Worm (Caenorhabditis elegans): ENCODE results near the gene F13H10.8.

F13H10.8 gene

ce11 chrIV:11037118-11037719 is 16.9 kb downstream of the F13H10.8 start:
- TF ChIP-seq nhr-25 (tag; optimal IDR thresholded peaks at IDR 0.05) (no peak), nhr-77 (tag; optimal IDR thresholded peaks at IDR 0.05) (peak; percentile 26), elt-2 (tag; optimal IDR thresholded peaks at IDR 0.05) (peak; percentile 69), pqm-1 (tag; optimal IDR thresholded peaks at IDR 0.05) (peak; percentile 45), lin-39 (tag; optimal IDR thresholded peaks at IDR 0.05) (no peak)

ce11 chrIV:11038218-11038617 is 17.9 kb downstream of the F13H10.8 start:
- TF ChIP-seq fkh-10 (GFP tag; optimal IDR thresholded peaks at IDR 0.05) (no peak), eor-1 (tag; optimal IDR thresholded peaks at IDR 0.05) (no peak), mdl-1 (tag; optimal IDR thresholded peaks at IDR 0.05) (no peak), pqm-1 (tag; optimal IDR thresholded peaks at IDR 0.05) (no peak), nhr-43 (tag; optimal IDR thresholded peaks at IDR 0.05; ENCODE audit: poor library complexity, severe bottlenecking) (no peak), jun-1 (tag; optimal IDR thresholded peaks at IDR 0.05) (no peak), ceh-28 (tag; optimal IDR thresholded peaks at IDR 0.05) (no peak), nhr-28 (tag; optimal IDR thresholded peaks at IDR 0.05) (no peak), unc-39 (tag; optimal IDR thresholded peaks at IDR 0.05) (no peak), nhr-77 (tag; optimal IDR thresholded peaks at IDR 0.05) (no peak), nhr-11 (tag; optimal IDR thresholded peaks at IDR 0.05) (no peak), mml-1 (tag; optimal IDR thresholded peaks at IDR 0.05) (no peak), pha-4 (tag; optimal IDR thresholded peaks at IDR 0.05) (no peak), sea-2 (GFP tag; optimal IDR thresholded peaks at IDR 0.05) (no peak), lsy-12 (tag; optimal IDR thresholded peaks at IDR 0.05) (no peak), daf-12 (tag; optimal IDR thresholded peaks at IDR 0.05) (no peak), unc-62 (GFP tag; optimal IDR thresholded peaks at IDR 0.05) (no peak)

ce11 chrIV:11038618-11038664 is 18.1 kb downstream of the F13H10.8 start, which contains the start of gene kdin-1:
TSS of gene kdin-1 (plus strand) at chrIV:11038655.
- no peak for TF ChIP-seq daf-12 (tag; optimal IDR thresholded peaks at IDR 0.05)
- TF ChIP-seq nhr-237 (tag; optimal IDR thresholded peaks at IDR 0.05): no peak
- TF ChIP-seq egl-27 (tag; optimal IDR thresholded peaks at IDR 0.05): no peak
- no peak for TF ChIP-seq hmg-11 (tag; optimal IDR thresholded peaks at IDR 0.05)
- no peak for TF ChIP-seq nhr-12 (tag; optimal IDR thresholded peaks at IDR 0.05)
- TF ChIP-seq nhr-28 (tag; optimal IDR thresholded peaks at IDR 0.05): no peak
- no peak for TF ChIP-seq tbx-2 (tag; optimal IDR thresholded peaks at IDR 0.05)

- TF ChIP-seq hmg-11 (tag; optimal IDR thresholded peaks at IDR 0.05) (peak; percentile 55), nhr-43 (tag; optimal IDR thresholded peaks at IDR 0.05; ENCODE audit: poor library complexity, severe bottlenecking) (no peak), pha-4 (tag; optimal IDR thresholded peaks at IDR 0.05) (peak; percentile 20), nfya-1 (tag; optimal IDR thresholded peaks at IDR 0.05; ENCODE audit: insufficient read depth) (peak; percentile 28), egl-5 (tag; optimal IDR thresholded peaks at IDR 0.05) (no peak), ZK546.5 (tag; optimal IDR thresholded peaks at IDR 0.05) (no peak), snpc-4 (tag; optimal IDR thresholded peaks at IDR 0.05) (peak; percentile 50)
These were observed 18.3 kb downstream of the F13H10.8 start for ce11 chrIV:11038665-11039064.

ce11 chrIV:11044377-11044776 is 24.1 kb downstream of the F13H10.8 start:
- TF ChIP-seq elt-1 (tag; optimal IDR thresholded peaks at IDR 0.05) (no peak), fkh-2 (tag; optimal IDR thresholded peaks at IDR 0.05) (no peak), nhr-28 (tag; optimal IDR thresholded peaks at IDR 0.05) (no peak), hmg-11 (tag; optimal IDR thresholded peaks at IDR 0.05) (no peak), snpc-4 (tag; optimal IDR thresholded peaks at IDR 0.05) (no peak), unc-62 (GFP tag; optimal IDR thresholded peaks at IDR 0.05) (no peak), ZK546.5 (tag; optimal IDR thresholded peaks at IDR 0.05) (no peak), ceh-16 (tag; optimal IDR thresholded peaks at IDR 0.05) (no peak), unc-39 (tag; optimal IDR thresholded peaks at IDR 0.05) (no peak), ceh-82 (tag; optimal IDR thresholded peaks at IDR 0.05) (no peak), fos-1 (tag; optimal IDR thresholded peaks at IDR 0.05) (no peak), nhr-12 (tag; optimal IDR thresholded peaks at IDR 0.05) (no peak), daf-12 (tag; optimal IDR thresholded peaks at IDR 0.05) (no peak), ztf-11 (tag; optimal IDR thresholded peaks at IDR 0.05) (no peak), pha-4 (tag; optimal IDR thresholded peaks at IDR 0.05) (no peak), tbx-2 (tag; optimal IDR thresholded peaks at IDR 0.05) (no peak), sea-2 (GFP tag; optimal IDR thresholded peaks at IDR 0.05) (no peak)
